Worm (Caenorhabditis elegans) whole organism, midembryonic: ENCODE measurements around the gene C07A12.7.

ENCODE experiments used
- flt-1 ChIP-seq: fragments of 200-800 bp; sonication (Bioruptor generic); IDR thresholded peaks from 2 replicates; pipeline ENCODE4 v1.3.6; 2022; ENCODE audit warnings: missing genetic modification characterization, missing compliant biosample characterization
- ref-1 ChIP-seq: fragments of 200-800 bp; sonication (Bioruptor generic); conservative IDR thresholded peaks from 2 replicates; pipeline ENCODE4 v1.3.6; 2022; ENCODE audit warnings: missing genetic modification reagents, missing genetic modification characterization, missing compliant biosample characterization
- ztf-23 ChIP-seq: fragments of 200-800 bp; sonication (Bioruptor generic); IDR thresholded peaks from 2 replicates; pipeline ENCODE4 v1.3.6; 2022; ENCODE audit warnings: missing genetic modification reagents, missing genetic modification characterization, missing compliant biosample characterization

ce11 chrX:4502039-4502438, 19.9 kb downstream of the C07A12.7 start:
- TF ChIP-seq flt-1 (no peak), ref-1 (GFP tag; lab: Robert Waterston, UW) (no peak), ztf-23 (GFP tag; lab: Robert Waterston, UW) (no peak)
